Worm (Caenorhabditis elegans): ENCODE measurements around the gene unc-68.

- TF ChIP-seq ztf-29 (GFP tag; IDR thresholded peaks at IDR 0.05): no peak
- no peak for TF ChIP-seq flt-1 (GFP tag; IDR thresholded peaks at IDR 0.05)
- no peak for TF ChIP-seq T22C8.4 (GFP tag; IDR thresholded peaks at IDR 0.05)
- no peak for TF ChIP-seq ref-1 (GFP tag; conservative IDR thresholded peaks at IDR 0.05)
- no peak for TF ChIP-seq med-1 (GFP tag; optimal IDR thresholded peaks at IDR 0.05; ENCODE audit: insufficient read depth)
- TF ChIP-seq tab-1 (GFP tag; IDR thresholded peaks at IDR 0.05): no peak
- TF ChIP-seq ztf-23 (GFP tag; IDR thresholded peaks at IDR 0.05): no peak
- TF ChIP-seq cog-1 (tag; optimal IDR thresholded peaks at IDR 0.05): no peak
These were observed 27.4 kb upstream of the unc-68 start, which contains the start of gene mec-1 for ce11 chrV:6956237-6956636.

All from whole organism, midembryonic.